Fruit fly (Drosophila melanogaster): ENCODE results near the gene dob.

The dob gene

DNA sequence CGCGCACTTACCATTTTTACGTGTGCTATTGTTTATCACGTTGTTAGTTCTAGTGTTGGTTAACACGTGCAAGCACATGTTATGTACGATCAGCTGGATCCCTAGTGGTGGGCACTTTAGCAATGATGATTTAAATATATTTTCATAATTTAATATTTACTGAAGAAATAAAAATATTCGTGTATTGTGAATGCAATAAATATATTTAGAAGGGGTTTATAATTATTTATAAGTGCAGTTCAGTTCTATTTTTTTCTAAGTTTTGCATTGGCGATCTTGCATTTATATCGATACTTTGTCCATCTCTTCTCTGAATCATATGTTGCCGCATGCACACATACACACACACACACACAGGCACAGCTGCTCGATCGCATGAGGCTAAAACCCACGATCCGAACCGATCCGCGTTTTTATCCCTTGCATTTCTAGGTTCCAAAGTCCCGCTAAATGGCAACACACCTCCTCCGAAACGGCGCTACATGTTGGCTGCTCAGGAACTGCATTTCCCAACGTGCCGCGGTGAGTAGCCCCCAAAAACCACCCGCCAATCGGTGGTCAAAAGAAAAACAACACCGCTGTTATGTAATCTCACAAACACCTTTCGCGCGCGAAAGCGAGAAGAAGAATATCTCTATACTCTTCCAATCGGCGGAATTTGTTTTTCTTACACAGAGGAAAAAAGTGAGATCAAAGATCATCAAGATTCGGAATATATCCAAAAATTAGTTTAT is 19.1 kb downstream of the dob start, which contains the start of the genes CG15027 and Dbct (continued):
- TF ChIP-seq esn (GFP tag; optimal IDR thresholded peaks at IDR 0.05) (peak; percentile 70), dac (GFP tag; optimal IDR thresholded peaks at IDR 0.05) (no peak), CG9139 (GFP tag; optimal IDR thresholded peaks at IDR 0.05) (no peak), OdsH (GFP tag; optimal IDR thresholded peaks at IDR 0.05) (peak; percentile 78), Gug (GFP tag; IDR thresholded peaks at IDR 0.05) (peak; percentile 23; the same call in 1 of the 2 replicates), spab (GFP tag; optimal IDR thresholded peaks at IDR 0.05) (no peak), CG11902 (GFP tag; optimal IDR thresholded peaks at IDR 0.05) (peak; percentile 26), CG3032 (tag; optimal IDR thresholded peaks at IDR 0.05) (peak; percentile 69), CG10669 (GFP tag; optimal IDR thresholded peaks at IDR 0.05) (peak; percentile 45)

DNA sequence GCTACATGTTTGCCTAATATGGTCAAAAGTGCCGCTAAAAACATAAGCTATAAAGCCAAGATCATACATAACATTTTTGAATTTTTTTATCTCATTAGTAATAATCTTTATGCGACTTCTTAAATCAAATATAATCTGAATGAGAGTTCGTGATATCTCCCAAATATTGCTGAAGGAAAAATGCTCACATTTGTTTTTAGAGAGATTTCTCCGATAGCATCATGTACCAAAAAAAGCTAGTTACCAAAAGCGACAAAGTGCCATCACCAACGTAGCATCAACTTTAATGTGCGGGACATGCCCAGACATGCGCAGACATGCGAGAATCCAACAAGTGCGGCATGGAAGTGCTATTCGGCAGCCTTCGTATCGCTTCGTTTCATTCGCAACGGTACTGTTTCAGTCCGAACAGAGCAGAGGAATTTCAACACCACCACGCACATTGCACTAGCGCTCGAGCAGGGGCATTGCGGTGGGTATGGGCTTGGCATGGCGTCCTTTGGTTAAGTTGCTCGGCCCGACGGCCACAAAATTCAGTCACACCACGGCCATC is 22.4 kb downstream of the dob start, which contains the start of gene Rab3-GEF:
Rab3-GEF (plus strand) TSS at position 537 of the 553 bp plus-strand sequence.
- peak; percentile 9 for TF ChIP-seq Eip78C (GFP tag)
- no peak for TF ChIP-seq pdm3 (GFP tag; optimal IDR thresholded peaks at IDR 0.05)

DNA sequence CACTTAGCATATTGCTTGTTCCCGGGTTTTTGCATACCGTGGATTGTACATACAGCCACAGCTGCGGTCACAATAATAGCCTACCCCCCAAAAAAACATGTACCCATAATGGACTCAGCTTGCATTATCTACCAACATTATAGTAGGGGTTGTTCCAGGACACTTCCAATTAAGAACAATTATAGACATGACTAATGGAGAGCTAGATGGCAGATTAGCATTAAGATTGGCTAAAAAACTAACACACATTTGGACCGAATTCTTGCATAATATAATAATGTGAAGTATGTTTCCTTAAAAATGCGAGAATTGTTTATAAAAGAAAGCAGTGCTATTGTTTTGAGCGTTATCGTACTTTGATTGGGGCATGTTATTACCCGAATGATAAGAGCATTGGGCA is 23.6 kb downstream of the dob start:
- TF ChIP-seq CG15336 (GFP tag; IDR thresholded peaks at IDR 0.05) = no peak
- peak; percentile 4 for TF ChIP-seq lz (GFP tag; optimal IDR thresholded peaks at IDR 0.05)
- peak; percentile 21 for TF ChIP-seq CG32006 (GFP tag; optimal IDR thresholded peaks at IDR 0.05)
- peak; percentile 3 for TF ChIP-seq Met (GFP tag; optimal IDR thresholded peaks at IDR 0.05)
- TF ChIP-seq CG6163 (GFP tag; IDR thresholded peaks at IDR 0.05) = no peak
- TF ChIP-seq CG31627 (GFP tag; optimal IDR thresholded peaks at IDR 0.05) = peak; percentile 13
- peak; percentile 68 for TF ChIP-seq svp (GFP tag)
- TF ChIP-seq Hr39 (GFP tag; optimal IDR thresholded peaks at IDR 0.05) = peak; percentile 7
- no peak for TF ChIP-seq Hr4 (GFP tag; optimal IDR thresholded peaks at IDR 0.05)
- peak; percentile 34 for TF ChIP-seq Eip78C (GFP tag)
- peak; percentile 6 for TF ChIP-seq acj6 (GFP tag; optimal IDR thresholded peaks at IDR 0.05)
- TF ChIP-seq Ets21C (GFP tag; optimal IDR thresholded peaks at IDR 0.05) = no peak
- peak; percentile 14 for TF ChIP-seq CG10669 (GFP tag; optimal IDR thresholded peaks at IDR 0.05)
- peak; percentile 8 for TF ChIP-seq Eip75B (GFP tag; optimal IDR thresholded peaks at IDR 0.05)
- TF ChIP-seq CG10631 (GFP tag; optimal IDR thresholded peaks at IDR 0.05) = no peak
- no peak for TF ChIP-seq CG11762 (GFP tag; optimal IDR thresholded peaks at IDR 0.05; ENCODE audit: insufficient read depth)
- peak; percentile 10 for TF ChIP-seq topi (GFP tag; optimal IDR thresholded peaks at IDR 0.05)

DNA sequence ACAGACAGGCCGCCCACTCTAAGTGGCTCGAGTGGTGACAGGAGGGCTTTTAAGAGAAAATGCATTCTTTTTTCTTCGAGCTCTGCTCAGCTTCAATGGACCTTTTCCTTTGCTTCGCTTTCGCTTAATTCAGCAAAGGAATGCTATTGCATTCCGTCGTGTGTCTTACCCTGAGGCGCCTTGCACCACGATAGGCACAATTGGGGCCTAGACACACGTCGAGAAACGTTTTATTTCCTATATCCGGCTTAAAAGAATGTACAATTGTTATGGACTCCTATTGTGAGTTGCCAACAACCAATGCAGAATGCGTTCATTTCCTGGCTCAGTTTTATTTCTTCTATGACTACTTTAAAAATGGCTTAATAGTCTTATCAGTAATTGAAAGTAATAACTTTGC is 24.4 kb downstream of the dob start:
- no peak for TF ChIP-seq Sox14 (GFP tag; optimal IDR thresholded peaks at IDR 0.05)
- no peak for TF ChIP-seq svp (GFP tag)
- no peak for TF ChIP-seq CG3919 (GFP tag; optimal IDR thresholded peaks at IDR 0.05)
- no peak for TF ChIP-seq lz (GFP tag; optimal IDR thresholded peaks at IDR 0.05)
- TF ChIP-seq Hr4 (GFP tag; optimal IDR thresholded peaks at IDR 0.05) = no peak
- no peak for TF ChIP-seq Eip78C (GFP tag)
- TF ChIP-seq Met (GFP tag; optimal IDR thresholded peaks at IDR 0.05) = no peak
- TF ChIP-seq Ets21C (GFP tag; optimal IDR thresholded peaks at IDR 0.05) = no peak
- no peak for TF ChIP-seq ss (GFP tag; optimal IDR thresholded peaks at IDR 0.05)
- no peak for TF ChIP-seq Ets96B (tag; optimal IDR thresholded peaks at IDR 0.05)

DNA sequence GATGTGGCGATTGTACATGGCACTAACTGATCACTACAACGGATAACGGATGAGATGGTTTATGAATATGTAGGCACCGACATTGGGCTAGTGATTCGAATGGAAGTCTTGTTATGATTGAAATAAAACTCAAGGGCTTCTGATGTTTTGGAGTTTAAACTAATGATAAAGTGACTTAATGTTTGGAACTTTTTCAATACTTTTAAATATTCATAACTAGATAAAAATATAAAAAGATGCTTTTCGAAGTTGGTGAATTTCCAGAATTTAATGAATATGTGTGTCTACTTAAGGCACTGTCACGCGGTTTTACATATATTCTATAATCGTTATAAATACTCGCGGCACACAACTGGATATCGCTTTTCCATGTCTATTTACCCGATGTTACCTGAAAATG is 29.1 kb downstream of the dob start, which contains the start of gene CG9072:
CG9072 (minus strand) TSS at position 101 of the 400 bp plus-strand sequence.
- TF ChIP-seq vri (GFP tag; optimal IDR thresholded peaks at IDR 0.05) = no peak
- no peak for TF ChIP-seq eg (GFP tag; IDR thresholded peaks at IDR 0.05)
- no peak for TF ChIP-seq Sox102F (GFP tag; optimal IDR thresholded peaks at IDR 0.05)
- TF ChIP-seq CG31627 (GFP tag; optimal IDR thresholded peaks at IDR 0.05) = no peak
- no peak for TF ChIP-seq CG7368 (GFP tag; optimal IDR thresholded peaks at IDR 0.05)
- no peak for TF ChIP-seq net (GFP tag; optimal IDR thresholded peaks at IDR 0.05)
- TF ChIP-seq CG6854 (GFP tag; optimal IDR thresholded peaks at IDR 0.05) = no peak
- no peak for TF ChIP-seq ss (GFP tag; optimal IDR thresholded peaks at IDR 0.05)
- no peak for TF ChIP-seq Ets96B (tag; optimal IDR thresholded peaks at IDR 0.05)
- no peak for TF ChIP-seq acj6 (GFP tag; optimal IDR thresholded peaks at IDR 0.05)
- no peak for TF ChIP-seq svp (GFP tag)
- no peak for TF ChIP-seq Ets21C (GFP tag; optimal IDR thresholded peaks at IDR 0.05)
- TF ChIP-seq CG32006 (GFP tag; optimal IDR thresholded peaks at IDR 0.05) = no peak
- TF ChIP-seq Eip78C (GFP tag) = no peak

Data from whole organism, prepupa.